Worm (Caenorhabditis elegans) whole organism, mixed stage, embryonic: ENCODE data around the gene tmed-12.
"Not testable (repeated sequence)": the region's sequence is repeated elsewhere in the genome, so short reads cannot be mapped to it uniquely, and the experiment has no call there.

Source experiments
- M03D4.4 ChIP-seq: sonication (generic microtip); optimal IDR thresholded peaks from 2 replicates; lab custom pipeline; 2017; ENCODE audit warnings: mild to moderate bottlenecking, missing genetic modification characterization, missing compliant biosample characterization
- bed-3 ChIP-seq: fragments of 200-800 bp; sonication (Bioruptor generic); optimal IDR thresholded peaks from 3 replicates; lab custom pipeline; 2018; ENCODE audit warnings: mild to moderate bottlenecking, missing genetic modification characterization, moderate library complexity, missing compliant biosample characterization
- blmp-1 ChIP-seq: fragments of 150-350 bp; optimal IDR thresholded peaks from 2 replicates; lab custom pipeline; 2014; ENCODE audit warnings: missing biosample characterization, missing genetic modification characterization
- ceh-39 ChIP-seq: fragments of 150-350 bp; optimal IDR thresholded peaks from 2 replicates; lab custom pipeline; 2014; ENCODE audit warnings: missing biosample characterization, missing genetic modification characterization
- ceh-43 ChIP-seq: fragments of 200-800 bp; sonication (Bioruptor generic); optimal IDR thresholded peaks from 2 replicates; lab custom pipeline; 2018; ENCODE audit warnings: mild to moderate bottlenecking, missing genetic modification characterization, moderate library complexity, missing compliant biosample characterization
- ceh-83 ChIP-seq: fragments of 200-800 bp; sonication (Bioruptor generic); optimal IDR thresholded peaks from 2 replicates; lab custom pipeline; 2018; ENCODE audit warnings: mild to moderate bottlenecking, missing genetic modification characterization, missing compliant biosample characterization
- ces-1 ChIP-seq: fragments of 150-350 bp; optimal IDR thresholded peaks from 2 replicates; lab custom pipeline; 2014; ENCODE audit warnings: missing biosample characterization, missing genetic modification reagents, missing genetic modification characterization
- cnd-1 ChIP-seq: fragments of 200-800 bp; sonication (Bioruptor generic); optimal IDR thresholded peaks from 2 replicates; lab custom pipeline; 2018; ENCODE audit warnings: mild to moderate bottlenecking, missing genetic modification characterization, missing compliant biosample characterization
- drap-1 ChIP-seq: fragments of 200-800 bp; sonication (Bioruptor generic); optimal IDR thresholded peaks from 3 replicates; lab custom pipeline; 2018; ENCODE audit warnings: mild to moderate bottlenecking, missing genetic modification characterization, missing compliant biosample characterization
- elt-1 ChIP-seq: sonication (generic microtip); optimal IDR thresholded peaks from 2 replicates; lab custom pipeline; 2017; ENCODE audit warnings: missing genetic modification characterization, mild to moderate bottlenecking, missing compliant biosample characterization, antibody characterized with exemption, moderate library complexity, borderline replicate concordance; ENCODE audit not compliant: insufficient read depth
- elt-3 ChIP-seq: fragments of 150-350 bp; optimal IDR thresholded peaks from 2 replicates; lab custom pipeline; 2014; ENCODE audit warnings: missing biosample characterization, missing genetic modification characterization
- ham-2 ChIP-seq: fragments of 200-800 bp; sonication (Bioruptor generic); optimal IDR thresholded peaks from 2 replicates; lab custom pipeline; 2018; ENCODE audit warnings: mild to moderate bottlenecking, missing genetic modification characterization, missing compliant biosample characterization
- hlh-1 ChIP-seq: fragments of 150-350 bp; optimal IDR thresholded peaks from 2 replicates; lab custom pipeline; 2014; ENCODE audit warnings: missing biosample characterization, missing genetic modification reagents, missing genetic modification characterization
- lin-13 ChIP-seq: fragments of 150-350 bp; optimal IDR thresholded peaks from 2 replicates; lab custom pipeline; 2014; ENCODE audit warnings: missing biosample characterization, missing genetic modification characterization
- lsy-2 ChIP-seq: fragments of 150-350 bp; optimal IDR thresholded peaks from 2 replicates; lab custom pipeline; 2014; ENCODE audit warnings: missing biosample characterization, missing genetic modification characterization
- mab-5 ChIP-seq: fragments of 150-350 bp; optimal IDR thresholded peaks from 2 replicates; lab custom pipeline; 2014; ENCODE audit warnings: missing biosample characterization, missing genetic modification characterization
- mep-1 ChIP-seq: fragments of 150-350 bp; optimal IDR thresholded peaks from 2 replicates; lab custom pipeline; 2017; ENCODE audit warnings: missing biosample characterization, missing genetic modification reagents, missing genetic modification characterization, inconsistent platforms
- mls-2 ChIP-seq: sonication (generic microtip); optimal IDR thresholded peaks from 2 replicates; lab custom pipeline; 2016; ENCODE audit warnings: mild to moderate bottlenecking, missing genetic modification characterization, moderate library complexity, missing compliant biosample characterization
- nhr-12 ChIP-seq: fragments of 150-350 bp; optimal IDR thresholded peaks from 2 replicates; lab custom pipeline; 2014; ENCODE audit warnings: missing biosample characterization, missing genetic modification characterization
- nhr-2 ChIP-seq: fragments of 150-350 bp; optimal IDR thresholded peaks from 2 replicates; lab custom pipeline; 2014; ENCODE audit warnings: missing biosample characterization, missing genetic modification characterization
- nhr-237 ChIP-seq: fragments of 150-350 bp; optimal IDR thresholded peaks from 2 replicates; lab custom pipeline; 2014; ENCODE audit warnings: missing biosample characterization, missing genetic modification characterization
- nhr-76 ChIP-seq: sonication (generic microtip); optimal IDR thresholded peaks from 2 replicates; lab custom pipeline; 2017; ENCODE audit warnings: missing biosample characterization, missing genetic modification characterization
- pha-4 ChIP-seq: fragments of 150-350 bp; optimal IDR thresholded peaks from 2 replicates; lab custom pipeline; 2018; ENCODE audit warnings: missing biosample characterization, missing genetic modification reagents, missing genetic modification characterization
- sem-2 ChIP-seq: fragments of 200-800 bp; sonication (Bioruptor generic); optimal IDR thresholded peaks from 2 replicates; lab custom pipeline; 2018; ENCODE audit warnings: mild to moderate bottlenecking, missing genetic modification characterization, missing compliant biosample characterization
- snpc-4 ChIP-seq: fragments of 150-350 bp; optimal IDR thresholded peaks from 2 replicates; lab custom pipeline; 2014; ENCODE audit warnings: missing biosample characterization, missing genetic modification characterization
- tbx-8 ChIP-seq: fragments of 200-800 bp; sonication (Bioruptor generic); optimal IDR thresholded peaks from 2 replicates; lab custom pipeline; 2018; ENCODE audit warnings: mild to moderate bottlenecking, missing genetic modification characterization, moderate library complexity, missing compliant biosample characterization
- unc-120 ChIP-seq: sonication (generic microtip); optimal IDR thresholded peaks from 2 replicates; lab custom pipeline; 2017; ENCODE audit warnings: missing genetic modification characterization, missing compliant biosample characterization; ENCODE audit not compliant: poor library complexity, severe bottlenecking
- unc-62 ChIP-seq: fragments of 150-350 bp; optimal IDR thresholded peaks from 2 replicates; lab custom pipeline; 2014; ENCODE audit warnings: missing biosample characterization, missing genetic modification reagents, missing genetic modification characterization
- zip-8 ChIP-seq: fragments of 150-350 bp; optimal IDR thresholded peaks from 2 replicates; lab custom pipeline; 2014; ENCODE audit warnings: missing biosample characterization, missing genetic modification characterization

tmed-12 gene

ce11 chrX:177075-177474, 14.1 kb upstream of the tmed-12 start, which contains the start of the genes T08D2.5 and T08D2.4:
Gene T08D2.5 (plus strand): TSS chrX:177375.
Gene T08D2.4 (plus strand): TSS chrX:177396.
- TF ChIP-seq elt-3 (tag; lab: Kevin White, UChicago): no peak
- no peak for TF ChIP-seq M03D4.4
- no peak for TF ChIP-seq cnd-1 (tag; lab: Kevin White, UChicago)
- TF ChIP-seq tbx-8 (GFP tag; lab: Kevin White, UChicago): no peak
- no peak for TF ChIP-seq blmp-1 (tag; lab: Kevin White, UChicago)
- no peak for TF ChIP-seq unc-62 (GFP tag; lab: Kevin White, UChicago)
- TF ChIP-seq drap-1 (GFP tag; lab: Kevin White, UChicago): no peak

ce11 chrX:147824-148223, 15.1 kb downstream of the tmed-12 start, which contains the start of gene Y73B3A.11:
Gene Y73B3A.11 (plus strand): TSS chrX:148124.
- TF ChIP-seq ceh-43 (GFP tag; lab: Kevin White, UChicago): no peak
- TF ChIP-seq ceh-83 (GFP tag; lab: Kevin White, UChicago): no peak
- TF ChIP-seq, all 35 proteins: peak for 0

ce11 chrX:146832-147231, 16.1 kb downstream of the tmed-12 start:
- TF ChIP-seq elt-3 (tag; lab: Kevin White, UChicago) (no peak), ces-1 (GFP tag; lab: Kevin White, UChicago) (peak; percentile 31)

- TF ChIP-seq mab-5 (tag; lab: Kevin White, UChicago): no peak
- TF ChIP-seq mls-2 (tag; lab: Kevin White, UChicago): no peak
- TF ChIP-seq ceh-39 (tag; lab: Kevin White, UChicago): no peak
- no peak for TF ChIP-seq tbx-8 (GFP tag; lab: Kevin White, UChicago)
- TF ChIP-seq nhr-12: no peak
- TF ChIP-seq sem-2 (GFP tag; lab: Kevin White, UChicago): no peak
- no peak for TF ChIP-seq ham-2 (GFP tag; lab: Kevin White, UChicago)
- no peak for TF ChIP-seq ceh-83 (GFP tag; lab: Kevin White, UChicago)
- no peak for TF ChIP-seq mep-1 (tag; lab: Kevin White, UChicago)
- TF ChIP-seq ces-1 (GFP tag; lab: Kevin White, UChicago): no peak
- TF ChIP-seq snpc-4 (tag; lab: Kevin White, UChicago): no peak
- TF ChIP-seq nhr-76 (tag; lab: Kevin White, UChicago): no peak
- no peak for TF ChIP-seq zip-8 (tag; lab: Kevin White, UChicago)
- no peak for TF ChIP-seq hlh-1
Observed at ce11 chrX:141149-141548, 21.8 kb downstream of the tmed-12 start, which contains the start of gene Y73B3A.8. Gene Y73B3A.8 (minus strand): TSS chrX:141249.

ce11 chrX:119363-119762, 43.6 kb downstream of the tmed-12 start, which contains the start of gene fbxa-16:
Gene fbxa-16 (plus strand): TSS chrX:119663.
- not testable (repeated sequence) for TF ChIP-seq bed-3 (GFP tag; lab: Kevin White, UChicago); pha-4 (tag; lab: Kevin White, UChicago); ceh-39 (tag; lab: Kevin White, UChicago)

ce11 chrX:117080-117479, 45.9 kb downstream of the tmed-12 start, which contains the start of gene fbxa-222:
Gene fbxa-222 (plus strand): TSS chrX:117380.
- TF ChIP-seq mab-5 (tag; lab: Kevin White, UChicago) (no peak), nhr-76 (tag; lab: Kevin White, UChicago) (no peak), cnd-1 (tag; lab: Kevin White, UChicago) (no peak), pha-4 (tag; lab: Kevin White, UChicago) (no peak), bed-3 (GFP tag; lab: Kevin White, UChicago) (no peak), M03D4.4 (no peak), lin-13 (tag; lab: Kevin White, UChicago) (no peak), lsy-2 (tag; lab: Kevin White, UChicago) (no peak), unc-120 (tag; lab: Kevin White, UChicago) (no peak), drap-1 (GFP tag; lab: Kevin White, UChicago) (no peak), mls-2 (tag; lab: Kevin White, UChicago) (no peak), nhr-237 (tag; lab: Kevin White, UChicago) (no peak)

ce11 chrX:114400-114799, 48.5 kb downstream of the tmed-12 start, which contains the start of gene fbxa-221:
Gene fbxa-221 (plus strand): TSS chrX:114700.
- not testable (repeated sequence) for TF ChIP-seq elt-1; mls-2 (tag; lab: Kevin White, UChicago); nhr-2
- TF ChIP-seq, all 35 proteins: peak for 0; not testable (repeated sequence) for 35
